Worm (Caenorhabditis elegans) whole organism, early embryonic: ENCODE data around the gene emb-5.

ENCODE experiments used
- B0310.2 ChIP-seq: sonication (generic microtip); optimal IDR thresholded peaks from 2 replicates; lab custom pipeline; 2016; ENCODE audit warnings: mild to moderate bottlenecking, missing genetic modification characterization, missing compliant biosample characterization
- F13C5.2 ChIP-seq: sonication (generic microtip); optimal IDR thresholded peaks from 2 replicates; lab custom pipeline; 2017; ENCODE audit warnings: mild to moderate bottlenecking, missing genetic modification characterization, inconsistent platforms, missing compliant biosample characterization
- aly-1 ChIP-seq: sonication (generic microtip); optimal IDR thresholded peaks from 2 replicates; lab custom pipeline; 2016; ENCODE audit warnings: missing genetic modification characterization, missing compliant biosample characterization
- ama-1 ChIP-seq: fragments of 150-350 bp; optimal IDR thresholded peaks from 2 replicates; lab custom pipeline; 2014
- ceh-13 ChIP-seq: fragments of 200-800 bp; sonication (Bioruptor generic); optimal IDR thresholded peaks from 2 replicates; lab custom pipeline; 2018; ENCODE audit warnings: mild to moderate bottlenecking, missing genetic modification characterization, missing compliant biosample characterization
- ceh-36 ChIP-seq: sonication (generic microtip); optimal IDR thresholded peaks from 2 replicates; lab custom pipeline; 2016; ENCODE audit warnings: missing genetic modification characterization, inconsistent platforms, missing compliant biosample characterization
- ets-7 ChIP-seq: sonication (generic microtip); optimal IDR thresholded peaks from 2 replicates; lab custom pipeline; 2016; ENCODE audit warnings: missing genotype, missing genetic modification characterization, missing compliant biosample characterization
- flt-1 ChIP-seq: fragments of 200-800 bp; sonication (Bioruptor generic); IDR thresholded peaks from 2 replicates; pipeline ENCODE4 v1.3.6; 2022; ENCODE audit warnings: missing genetic modification characterization, missing compliant biosample characterization
- hmbx-1 ChIP-seq: sonication (generic microtip); optimal IDR thresholded peaks from 2 replicates; lab custom pipeline; 2016; ENCODE audit warnings: mild to moderate bottlenecking, missing genetic modification characterization, missing compliant biosample characterization
- hmg-4 ChIP-seq: fragments of 200-800 bp; sonication (Bioruptor generic); optimal IDR thresholded peaks from 2 replicates; lab custom pipeline; 2018; ENCODE audit warnings: mild to moderate bottlenecking, missing genetic modification characterization, missing compliant biosample characterization
- hnd-1 ChIP-seq: sonication (generic microtip); optimal IDR thresholded peaks from 2 replicates; lab custom pipeline; 2016; ENCODE audit warnings: missing genetic modification characterization, missing compliant biosample characterization
- pes-1 ChIP-seq: fragments of 200-800 bp; sonication (Bioruptor generic); IDR thresholded peaks from 2 replicates; pipeline ENCODE4 v1.3.6; 2022; ENCODE audit warnings: missing genetic modification reagents, missing genetic modification characterization, missing compliant biosample characterization
- scrt-1 ChIP-seq: fragments of 200-800 bp; sonication (Bioruptor generic); IDR thresholded peaks from 2 replicates; pipeline ENCODE4 v1.3.6; 2022; ENCODE audit warnings: missing genetic modification characterization, missing compliant biosample characterization
- sea-1 ChIP-seq: fragments of 200-800 bp; sonication (Bioruptor generic); conservative IDR thresholded peaks from 2 replicates; pipeline ENCODE4 v1.3.6; 2022; ENCODE audit warnings: missing genetic modification characterization, missing compliant biosample characterization
- tbx-11 ChIP-seq: fragments of 200-800 bp; sonication (Bioruptor generic); IDR thresholded peaks from 2 replicates; pipeline ENCODE4 v1.3.6; 2022; ENCODE audit warnings: missing genetic modification characterization, missing compliant biosample characterization
- tbx-37 ChIP-seq: fragments of 200-800 bp; sonication (Bioruptor generic); conservative IDR thresholded peaks from 2 replicates; pipeline ENCODE4 v1.3.6; 2022; ENCODE audit warnings: missing genetic modification reagents, missing genetic modification characterization, missing compliant biosample characterization
- tra-4 ChIP-seq: sonication (generic microtip); optimal IDR thresholded peaks from 2 replicates; lab custom pipeline; 2017; ENCODE audit warnings: missing genetic modification characterization, missing compliant biosample characterization

Gene emb-5

DNA sequence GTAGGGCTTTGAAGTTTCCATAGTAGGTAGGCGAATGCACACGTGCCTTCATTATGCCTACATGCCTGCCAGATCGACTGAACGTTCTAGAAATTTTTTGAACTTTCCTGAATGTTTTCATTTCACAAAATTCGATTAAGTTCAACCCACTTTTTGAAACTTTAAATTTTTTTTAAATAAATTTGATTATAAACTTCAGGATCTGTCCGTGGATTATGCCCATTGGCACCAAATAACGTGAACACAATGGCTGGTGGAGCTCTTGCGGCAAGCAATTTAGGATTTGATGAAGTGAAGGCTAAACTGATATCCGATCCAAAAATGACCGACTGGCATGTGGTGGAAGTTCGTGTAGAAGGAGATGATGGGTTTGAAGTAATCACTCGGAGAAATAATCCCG is 15.0 kb upstream of the emb-5 start, which contains the start of gene F17C8.7:
Gene F17C8.7 (plus strand): TSS at position 301 of the 400 bp plus-strand sequence.
- TF ChIP-seq hmg-4 (GFP tag; lab: Kevin White, UChicago) (no peak), ceh-13 (GFP tag; lab: Kevin White, UChicago) (no peak), hnd-1 (no peak), pes-1 (no peak), F13C5.2 (tag; lab: Kevin White, UChicago) (no peak), flt-1 (no peak)

DNA sequence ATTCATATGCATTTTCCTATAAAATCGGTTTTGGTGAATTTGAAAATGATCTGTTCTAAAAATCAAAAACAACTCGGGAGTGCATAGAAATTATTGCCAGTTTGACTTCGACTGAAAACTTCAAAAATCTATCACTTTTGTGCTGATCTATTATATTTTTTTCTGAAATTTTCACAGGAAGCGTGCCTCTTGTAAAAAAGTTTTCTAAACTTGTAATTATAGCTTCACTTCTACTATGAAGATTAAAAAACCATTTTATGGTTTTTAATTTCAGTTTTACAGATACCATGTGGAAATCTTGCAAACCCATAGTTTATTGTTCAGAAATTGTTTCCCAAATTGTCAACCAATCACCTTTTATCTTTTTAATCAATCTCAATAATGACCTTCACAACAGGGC is 13.6 kb upstream of the emb-5 start, which contains the start of gene F17C8.9:
Gene F17C8.9 (plus strand): TSS at position 301 of the 400 bp plus-strand sequence.
- TF ChIP-seq hmbx-1 (no peak), scrt-1 (no peak), hmg-4 (GFP tag; lab: Kevin White, UChicago) (no peak), B0310.2 (no peak), ceh-13 (GFP tag; lab: Kevin White, UChicago) (no peak), tbx-11 (GFP tag; lab: Robert Waterston, UW) (no peak), flt-1 (no peak), aly-1 (no peak), ama-1 (lab: Kevin White, UChicago) (no peak), tra-4 (no peak), ceh-36 (tag; lab: Kevin White, UChicago) (no peak)

- TF ChIP-seq sea-1 (GFP tag; lab: Robert Waterston, UW) (no peak), aly-1 (no peak), pes-1 (no peak), hmbx-1 (no peak), ets-7 (tag; lab: Kevin White, UChicago) (no peak)
These were observed 11.0 kb upstream of the emb-5 start, which contains the start of gene F17C8.3 for ce11 chrIII:4731295-4731988. Gene F17C8.3 (plus strand): TSS chrIII:4731938.

DNA sequence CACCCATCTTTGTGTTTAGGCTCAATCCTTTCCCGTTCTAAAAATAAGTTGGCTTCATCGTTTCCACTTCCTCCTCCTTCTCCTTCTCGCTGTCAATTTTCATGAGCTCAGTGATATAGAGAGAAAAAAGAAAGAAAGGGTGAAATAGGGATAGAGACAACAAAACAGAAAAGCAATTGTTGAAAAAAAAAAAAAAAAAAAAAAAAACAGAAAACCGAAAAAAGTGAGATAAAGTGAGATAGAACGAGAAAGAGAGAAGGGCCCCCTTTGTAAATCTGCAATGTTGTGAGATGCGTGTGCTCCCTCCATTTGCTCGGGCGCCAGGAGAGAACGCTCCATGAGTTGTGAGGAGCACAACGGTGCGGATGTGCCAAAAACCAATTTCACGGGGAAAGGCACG is 3.5 kb upstream of the emb-5 start:
- no peak for TF ChIP-seq ceh-13 (GFP tag; lab: Kevin White, UChicago)
- no peak for TF ChIP-seq scrt-1
- TF ChIP-seq pes-1, result no peak
- TF ChIP-seq tra-4, result no peak
- no peak for TF ChIP-seq B0310.2
- TF ChIP-seq tbx-11 (GFP tag; lab: Robert Waterston, UW), result no peak
- TF ChIP-seq ama-1 (lab: Kevin White, UChicago), result no peak
- TF ChIP-seq hnd-1, result no peak
- TF ChIP-seq flt-1, result no peak
- TF ChIP-seq hmbx-1, result no peak
- TF ChIP-seq ceh-36 (tag; lab: Kevin White, UChicago), result no peak
- no peak for TF ChIP-seq sea-1 (GFP tag; lab: Robert Waterston, UW)
- no peak for TF ChIP-seq F13C5.2 (tag; lab: Kevin White, UChicago)
- TF ChIP-seq ets-7 (tag; lab: Kevin White, UChicago), result no peak

DNA sequence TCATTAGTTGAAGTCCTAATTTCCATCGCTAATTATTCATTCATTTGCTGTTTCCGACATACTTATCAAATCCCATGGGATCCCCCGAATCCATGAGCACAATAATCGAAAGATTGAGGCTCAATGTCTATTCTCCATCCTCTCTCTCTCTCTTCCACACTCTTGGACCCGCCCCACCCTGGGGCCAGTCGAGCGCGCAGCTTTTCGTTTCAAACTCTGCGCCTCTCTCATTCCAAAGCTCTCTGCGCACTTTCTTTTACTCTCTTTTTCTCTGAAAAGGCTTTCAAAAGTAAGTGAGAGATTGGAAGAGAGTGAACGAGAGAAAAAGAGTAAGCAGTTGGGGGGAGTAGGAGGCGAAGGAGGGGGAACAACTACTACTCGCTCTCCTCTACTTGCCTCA is 1.3 kb upstream of the emb-5 start, which contains the start of gene acy-1:
Gene acy-1 (plus strand): TSS at position 346 of the 400 bp plus-strand sequence.
- no peak for TF ChIP-seq ceh-13 (GFP tag; lab: Kevin White, UChicago)
- TF ChIP-seq F13C5.2 (tag; lab: Kevin White, UChicago), result peak; percentile 11
- TF ChIP-seq hmg-4 (GFP tag; lab: Kevin White, UChicago), result peak; percentile 56

DNA sequence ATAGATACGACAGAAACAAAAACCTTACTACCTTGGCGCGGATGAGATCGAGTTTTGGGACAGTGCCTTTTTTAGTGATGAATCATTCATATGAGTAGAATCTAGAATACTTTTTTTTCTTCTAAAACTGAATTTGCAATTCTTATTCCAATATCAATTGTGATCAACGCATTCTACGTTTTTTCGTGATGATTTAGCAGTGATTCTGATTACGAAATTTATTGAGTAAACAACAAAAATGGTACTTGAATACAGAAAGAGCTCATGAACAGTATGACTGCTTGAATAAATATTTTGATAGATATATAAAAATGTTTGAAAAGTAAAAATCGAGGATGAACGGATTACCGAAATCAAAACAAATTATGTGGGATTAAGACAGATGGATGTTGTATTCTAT is 5.4 kb downstream of the emb-5 start, which contains the start of gene him-18:
Gene him-18 (minus strand): TSS at position 101 of the 400 bp plus-strand sequence.
- TF ChIP-seq tra-4 (no peak), ama-1 (lab: Kevin White, UChicago) (no peak), scrt-1 (no peak)

- TF ChIP-seq ceh-13 (GFP tag; lab: Kevin White, UChicago) (no peak), ama-1 (lab: Kevin White, UChicago) (no peak), hmg-4 (GFP tag; lab: Kevin White, UChicago) (no peak), B0310.2 (no peak), hnd-1 (no peak), tbx-11 (GFP tag; lab: Robert Waterston, UW) (no peak), ets-7 (tag; lab: Kevin White, UChicago) (no peak), F13C5.2 (tag; lab: Kevin White, UChicago) (no peak), scrt-1 (no peak), tbx-37 (GFP tag; lab: Robert Waterston, UW) (no peak), pes-1 (no peak), tra-4 (no peak), aly-1 (no peak), hmbx-1 (no peak), sea-1 (GFP tag; lab: Robert Waterston, UW) (no peak), flt-1 (no peak), ceh-36 (tag; lab: Kevin White, UChicago) (no peak)
These were observed 11.6 kb downstream of the emb-5 start, which contains the start of gene T04A8.18 for ce11 chrIII:4708909-4709308. Gene T04A8.18 (plus strand): TSS chrIII:4709209.

- TF ChIP-seq hmg-4 (GFP tag; lab: Kevin White, UChicago) (no peak), ets-7 (tag; lab: Kevin White, UChicago) (no peak), tbx-37 (GFP tag; lab: Robert Waterston, UW) (no peak), scrt-1 (no peak), ceh-36 (tag; lab: Kevin White, UChicago) (no peak), hnd-1 (no peak), flt-1 (no peak), ama-1 (lab: Kevin White, UChicago) (no peak), aly-1 (no peak), F13C5.2 (tag; lab: Kevin White, UChicago) (no peak), ceh-13 (GFP tag; lab: Kevin White, UChicago) (no peak), B0310.2 (no peak), tbx-11 (GFP tag; lab: Robert Waterston, UW) (no peak), tra-4 (no peak), pes-1 (no peak), sea-1 (GFP tag; lab: Robert Waterston, UW) (no peak)
These were observed 13.8 kb downstream of the emb-5 start, which contains the start of gene T04A8.13 for ce11 chrIII:4706678-4707077. Gene T04A8.13 (plus strand): TSS chrIII:4706978.
